Fruit fly (Drosophila melanogaster) whole organism, embryonic: Measurements from ENCODE around the gene Dic61B.

Experiments used
- ATbp ChIP-seq: fragments of 200-800 bp; sonication (Bioruptor generic); optimal IDR thresholded peaks from 2 replicates; lab custom pipeline; 2017; ENCODE audit warnings: missing biosample characterization, mild to moderate bottlenecking, missing genetic modification characterization, missing genetic modification reagents
- Antp ChIP-seq: fragments of 200-800 bp; sonication (Bioruptor generic); optimal IDR thresholded peaks from 3 replicates; lab custom pipeline; 2016; ENCODE audit warnings: missing biosample characterization, missing genetic modification characterization
- Asciz ChIP-seq: fragments of 200-800 bp; sonication (Bioruptor generic); optimal IDR thresholded peaks from 2 replicates; lab custom pipeline; 2017; ENCODE audit warnings: missing biosample characterization, mild to moderate bottlenecking, missing genetic modification characterization, missing genetic modification reagents
- CG10147 ChIP-seq: fragments of 200-800 bp; sonication (Bioruptor generic); optimal IDR thresholded peaks from 2 replicates; lab custom pipeline; 2019; ENCODE audit warnings: missing biosample characterization, mild to moderate bottlenecking, missing genetic modification characterization, moderate library complexity
- CG10366 ChIP-seq: fragments of 200-800 bp; sonication (Bioruptor generic); IDR thresholded peaks from 2 replicates; pipeline ENCODE4 v1.3.6; 2022; ENCODE audit warnings: missing biosample characterization, missing genetic modification characterization
- CG13894 ChIP-seq: fragments of 200-800 bp; sonication (Bioruptor generic); optimal IDR thresholded peaks from 3 replicates; lab custom pipeline; 2018; ENCODE audit warnings: missing biosample characterization, mild to moderate bottlenecking, missing genetic modification characterization, moderate library complexity
- CG15073 ChIP-seq: fragments of 200-800 bp; sonication (Bioruptor generic); optimal IDR thresholded peaks from 2 replicates; lab custom pipeline; 2016; ENCODE audit warnings: missing biosample characterization, missing genetic modification characterization
- CG17612 ChIP-seq: fragments of 200-800 bp; sonication (Bioruptor generic); IDR thresholded peaks from 2 replicates; pipeline ENCODE4 v1.3.6; 2022; ENCODE audit warnings: missing biosample characterization, missing genetic modification characterization
- CG18476 ChIP-seq: fragments of 200-800 bp; sonication (Bioruptor generic); optimal IDR thresholded peaks from 2 replicates; lab custom pipeline; 2016; ENCODE audit warnings: missing biosample characterization, mild to moderate bottlenecking, missing genetic modification characterization
- CG2129 ChIP-seq: fragments of 200-800 bp; sonication (Bioruptor generic); IDR thresholded peaks from 2 replicates; pipeline ENCODE4 v1.3.6; 2022; ENCODE audit warnings: missing biosample characterization, missing genetic modification characterization; ENCODE audit not compliant: partially characterized antibody
- CG2889 ChIP-seq: fragments of 200-800 bp; sonication (Bioruptor generic); IDR thresholded peaks from 3 replicates; pipeline ENCODE4 v1.3.6; 2022; ENCODE audit warnings: missing biosample characterization, missing genetic modification characterization
- CG32532 ChIP-seq: fragments of 200-800 bp; sonication (Bioruptor generic); IDR thresholded peaks from 2 replicates; pipeline ENCODE4 v1.3.6; 2022; ENCODE audit warnings: missing biosample characterization, missing genetic modification characterization
- CG32772 ChIP-seq: fragments of 200-800 bp; sonication (Bioruptor generic); IDR thresholded peaks from 2 replicates; pipeline ENCODE4 v1.3.6; 2022; ENCODE audit warnings: missing biosample characterization, missing genetic modification characterization
- CG42726 ChIP-seq: fragments of 200-800 bp; sonication (Bioruptor generic); IDR thresholded peaks from 2 replicates; pipeline ENCODE4 v1.3.6; 2022; ENCODE audit warnings: missing biosample characterization, missing genetic modification characterization; ENCODE audit not compliant: partially characterized antibody
- CG43689 ChIP-seq: fragments of 200-800 bp; sonication (Bioruptor generic); IDR thresholded peaks from 2 replicates; pipeline ENCODE4 v1.3.6; 2022; ENCODE audit warnings: missing biosample characterization, missing genetic modification characterization
- CG4854 ChIP-seq: fragments of 200-800 bp; sonication (Bioruptor generic); optimal IDR thresholded peaks from 2 replicates; lab custom pipeline; 2016; ENCODE audit warnings: missing biosample characterization, missing genetic modification characterization, inconsistent platforms
- CG6272 ChIP-seq: fragments of 200-800 bp; sonication (Bioruptor generic); IDR thresholded peaks from 2 replicates; pipeline ENCODE4 v1.3.6; 2022; ENCODE audit warnings: missing biosample characterization, missing genetic modification characterization
- CG6683 ChIP-seq: fragments of 200-800 bp; sonication (Bioruptor generic); optimal IDR thresholded peaks from 2 replicates; lab custom pipeline; 2017; ENCODE audit warnings: missing biosample characterization, mild to moderate bottlenecking, missing genetic modification characterization, missing genetic modification reagents
- CG7745 ChIP-seq: fragments of 200-800 bp; sonication (Bioruptor generic); optimal IDR thresholded peaks from 2 replicates; lab custom pipeline; 2018; ENCODE audit warnings: missing biosample characterization, mild to moderate bottlenecking, missing genetic modification characterization, moderate library complexity
- CG8089 ChIP-seq: fragments of 200-800 bp; sonication (Bioruptor generic); optimal IDR thresholded peaks from 3 replicates; lab custom pipeline; 2016; ENCODE audit warnings: missing biosample characterization, missing genetic modification characterization
- CG8388 ChIP-seq: fragments of 200-800 bp; sonication (Bioruptor generic); optimal IDR thresholded peaks from 2 replicates; lab custom pipeline; 2019; ENCODE audit warnings: missing biosample characterization, mild to moderate bottlenecking, missing genetic modification characterization, moderate library complexity
- CG9215 ChIP-seq: fragments of 200-800 bp; sonication (Bioruptor generic); IDR thresholded peaks from 2 replicates; pipeline ENCODE4 v1.3.6; 2022; ENCODE audit warnings: missing biosample characterization, missing genetic modification characterization
- Camta ChIP-seq: fragments of 200-800 bp; sonication (Bioruptor generic); optimal IDR thresholded peaks from 2 replicates; lab custom pipeline; 2016; ENCODE audit warnings: missing biosample characterization, missing genetic modification characterization
- E2f1 ChIP-seq: fragments of 200-800 bp; sonication (Bioruptor generic); IDR thresholded peaks from 2 replicates; pipeline ENCODE4 v1.3.6; 2022; ENCODE audit warnings: missing biosample characterization, missing genetic modification characterization
- Gsc ChIP-seq: fragments of 200-800 bp; sonication (Bioruptor generic); IDR thresholded peaks from 2 replicates; pipeline ENCODE4 v1.3.6; 2022; ENCODE audit warnings: missing biosample characterization, missing genetic modification characterization
- Mes4 ChIP-seq: fragments of 200-800 bp; sonication (Bioruptor generic); optimal IDR thresholded peaks from 2 replicates; lab custom pipeline; 2016; ENCODE audit warnings: missing biosample characterization, missing genetic modification characterization
- NC2α ChIP-seq: fragments of 200-800 bp; sonication (Bioruptor generic); optimal IDR thresholded peaks from 2 replicates; lab custom pipeline; 2016; ENCODE audit warnings: missing biosample characterization, missing genetic modification characterization
- PHDP ChIP-seq: fragments of 200-800 bp; sonication (Bioruptor generic); optimal IDR thresholded peaks from 3 replicates; lab custom pipeline; 2018; ENCODE audit warnings: missing biosample characterization, mild to moderate bottlenecking, missing genetic modification characterization, moderate library complexity
- Sin3A ChIP-seq: fragments of >200 bp; optimal IDR thresholded peaks from 2 replicates; lab custom pipeline; 2018
- Spps ChIP-seq: fragments of 200-800 bp; sonication (Bioruptor generic); optimal IDR thresholded peaks from 2 replicates; lab custom pipeline; 2018; ENCODE audit warnings: missing biosample characterization, mild to moderate bottlenecking, missing genetic modification characterization
- Sry-δ ChIP-seq: fragments of 200-800 bp; sonication (Bioruptor generic); optimal IDR thresholded peaks from 2 replicates; lab custom pipeline; 2016; ENCODE audit warnings: missing biosample characterization, missing genetic modification characterization
- bab2 ChIP-seq: fragments of 200-800 bp; sonication (Bioruptor generic); optimal IDR thresholded peaks from 2 replicates; lab custom pipeline; 2016; ENCODE audit warnings: missing biosample characterization, missing genetic modification characterization
- br ChIP-seq: fragments of >200 bp; optimal IDR thresholded peaks from 2 replicates; lab custom pipeline; 2017
- chm ChIP-seq: fragments of 200-800 bp; sonication (Bioruptor generic); IDR thresholded peaks from 2 replicates; pipeline ENCODE4 v1.3.6; 2022; ENCODE audit warnings: missing biosample characterization, missing genetic modification characterization
- en ChIP-seq: fragments of 200-800 bp; sonication (Bioruptor generic); optimal IDR thresholded peaks from 2 replicates; lab custom pipeline; 2016; ENCODE audit warnings: missing biosample characterization, missing genetic modification characterization
- gfzf ChIP-seq: fragments of 200-800 bp; sonication (Bioruptor generic); optimal IDR thresholded peaks from 2 replicates; lab custom pipeline; 2016; ENCODE audit warnings: missing biosample characterization, mild to moderate bottlenecking, missing genetic modification characterization, moderate library complexity
- gt ChIP-seq: fragments of 200-800 bp; sonication (Bioruptor generic); IDR thresholded peaks from 2 replicates; pipeline ENCODE4 v1.3.6; 2022; ENCODE audit warnings: missing biosample characterization, missing genetic modification characterization
- her ChIP-seq: fragments of 200-800 bp; sonication (Bioruptor generic); optimal IDR thresholded peaks from 2 replicates; lab custom pipeline; 2016; ENCODE audit warnings: missing biosample characterization, missing genetic modification characterization
- kah ChIP-seq: fragments of 200-800 bp; sonication (Bioruptor generic); optimal IDR thresholded peaks from 2 replicates; lab custom pipeline; 2018; ENCODE audit warnings: missing biosample characterization, mild to moderate bottlenecking, missing genetic modification characterization
- kni ChIP-seq: fragments of 200-800 bp; sonication (Bioruptor generic); optimal IDR thresholded peaks from 3 replicates; lab custom pipeline; 2017; ENCODE audit warnings: mild to moderate bottlenecking, missing biosample characterization, missing genetic modification reagents, missing genetic modification characterization
- lab ChIP-seq: fragments of 200-800 bp; sonication (Bioruptor generic); optimal IDR thresholded peaks from 3 replicates; lab custom pipeline; 2017; ENCODE audit warnings: missing biosample characterization, missing genetic modification characterization, mild to moderate bottlenecking, moderate library complexity, missing genetic modification reagents
- lmd ChIP-seq: fragments of 200-800 bp; sonication (Bioruptor generic); IDR thresholded peaks from 2 replicates; pipeline ENCODE4 v1.3.6; 2022; ENCODE audit warnings: missing biosample characterization, missing genetic modification characterization
- luna ChIP-seq: fragments of 200-800 bp; sonication (Bioruptor generic); optimal IDR thresholded peaks from 2 replicates; lab custom pipeline; 2016; ENCODE audit warnings: missing biosample characterization, missing genetic modification characterization
- mld ChIP-seq: fragments of 200-800 bp; sonication (Bioruptor generic); IDR thresholded peaks from 3 replicates; pipeline ENCODE4 v1.3.6; 2022; ENCODE audit warnings: missing biosample characterization, missing genetic modification characterization; ENCODE audit not compliant: partially characterized antibody
- sna ChIP-seq: fragments of 200-800 bp; sonication (Bioruptor generic); IDR thresholded peaks from 2 replicates; pipeline ENCODE4 v1.3.6; 2022; ENCODE audit warnings: missing biosample characterization, missing genetic modification characterization; ENCODE audit not compliant: partially characterized antibody
- tll ChIP-seq, 2 experiments: fragments of 200-800 bp in 1 of 2; fragments of >200 bp in 1 of 2; sonication (Bioruptor generic) in 1 of 2; optimal IDR thresholded peaks; 2 replicates each; lab custom pipeline; 2017 to 2019; ENCODE audit warnings: missing biosample characterization in 2 of 2, missing genetic modification characterization in 2 of 2, mild to moderate bottlenecking in 1 of 2, moderate library complexity in 1 of 2
- ttk ChIP-seq: fragments of 200-800 bp; sonication (Bioruptor generic); IDR thresholded peaks from 2 replicates; pipeline ENCODE4 v2.1.2; 2022; ENCODE audit warnings: missing biosample characterization, missing genetic modification characterization
- unc-4 ChIP-seq: fragments of 200-800 bp; sonication (Bioruptor generic); IDR thresholded peaks from 2 replicates; pipeline ENCODE4 v1.3.6; 2022; ENCODE audit warnings: missing biosample characterization, missing genetic modification characterization; ENCODE audit not compliant: partially characterized antibody
- usp ChIP-seq: fragments of >200 bp; optimal IDR thresholded peaks from 2 replicates; lab custom pipeline; 2017; ENCODE audit warnings: missing biosample characterization, missing genetic modification characterization
- zen ChIP-seq: fragments of 200-800 bp; sonication (Bioruptor generic); optimal IDR thresholded peaks from 3 replicates; lab custom pipeline; 2018; ENCODE audit warnings: missing biosample characterization, mild to moderate bottlenecking, missing genetic modification characterization, moderate library complexity

Gene Dic61B

dm6 chr3L:131151-131997 is 21.0 kb downstream of the Dic61B start (continued):
- TF ChIP-seq Antp = no peak
- TF ChIP-seq CG8089 = peak; percentile 48
- no peak for TF ChIP-seq CG4854 (GFP tag; lab: Kevin White, UChicago)
- no peak for TF ChIP-seq CG7745 (tag; lab: Kevin White, UChicago)
- TF ChIP-seq PHDP (tag; lab: Kevin White, UChicago) = peak; percentile 62
- no peak for TF ChIP-seq usp (GFP tag; lab: Kevin White, UChicago)
- no peak for TF ChIP-seq en
- TF ChIP-seq her (GFP tag; lab: Kevin White, UChicago) = peak; percentile 14
- peak; percentile 42 for TF ChIP-seq CG6683 (GFP tag; lab: Kevin White, UChicago)
- TF ChIP-seq CG10366 (GFP tag; lab: Robert Waterston, UW) = no peak
- TF ChIP-seq lmd = no peak
- no peak for TF ChIP-seq mld
- no peak for TF ChIP-seq CG32772
- no peak for TF ChIP-seq luna
- TF ChIP-seq CG15073 (GFP tag; lab: Kevin White, UChicago) = no peak
- no peak for TF ChIP-seq CG6272 (GFP tag; lab: Robert Waterston, UW)
- TF ChIP-seq sna (GFP tag; lab: Robert Waterston, UW) = peak; percentile 28; the same call in 1 of the 2 replicates
- TF ChIP-seq CG32532 = peak; percentile 63
- TF ChIP-seq Gsc (GFP tag; lab: Robert Waterston, UW) = no peak
- TF ChIP-seq CG18476 (GFP tag; lab: Kevin White, UChicago) = no peak
- peak in 1 of 2 experiments; percentile 80 for TF ChIP-seq tll (GFP tag; optimal IDR thresholded peaks at IDR 0.05; lab: Kevin White, UChicago)
- TF ChIP-seq zen (tag; lab: Kevin White, UChicago) = no peak
- no peak for TF ChIP-seq br
- TF ChIP-seq E2f1 (GFP tag; lab: Robert Waterston, UW) = peak; percentile 41; the same call in 1 of the 2 replicates
- no peak for TF ChIP-seq CG2129 (GFP tag; lab: Robert Waterston, UW)
- TF ChIP-seq CG13894 (tag; lab: Kevin White, UChicago) = peak; percentile 65
- no peak for TF ChIP-seq gt (GFP tag; lab: Robert Waterston, UW)
- TF ChIP-seq bab2 (GFP tag; lab: Kevin White, UChicago) = no peak
- no peak for TF ChIP-seq CG9215
- no peak for TF ChIP-seq CG17612
- TF ChIP-seq Mes4 = peak; percentile 22
- no peak for TF ChIP-seq CG10147 (GFP tag; lab: Kevin White, UChicago)
- no peak for TF ChIP-seq gfzf
- TF ChIP-seq ATbp (GFP tag; lab: Kevin White, UChicago) = peak; percentile 69
- TF ChIP-seq NC2α (GFP tag; lab: Kevin White, UChicago) = no peak
- TF ChIP-seq CG43689 (GFP tag; lab: Robert Waterston, UW) = no peak
- no peak for TF ChIP-seq Spps (tag; lab: Kevin White, UChicago)
- TF ChIP-seq CG42726 = no peak
- no peak for TF ChIP-seq CG2889 (GFP tag; lab: Robert Waterston, UW)
- no peak for TF ChIP-seq Camta (GFP tag; lab: Kevin White, UChicago)
- TF ChIP-seq unc-4 (GFP tag; lab: Robert Waterston, UW) = 0 out of 2 replicates have a peak, but pooled peaks have one; percentile 33
- TF ChIP-seq kni (GFP tag; lab: Kevin White, UChicago) = peak; percentile 97
- no peak for TF ChIP-seq ttk
- TF ChIP-seq kah (GFP tag; lab: Kevin White, UChicago) = peak; percentile 90
- no peak for TF ChIP-seq Sin3A (lab: Kevin White, UChicago)
- peak; percentile 72 for TF ChIP-seq chm (GFP tag; lab: Robert Waterston, UW)
- TF ChIP-seq Sry-δ (GFP tag; lab: Kevin White, UChicago) = no peak
- peak; percentile 13 for TF ChIP-seq Asciz (GFP tag; lab: Kevin White, UChicago)
- peak; percentile 72 for TF ChIP-seq lab
- no peak for TF ChIP-seq CG8388 (GFP tag; lab: Kevin White, UChicago)
